Worm (Caenorhabditis elegans): Measurements from ENCODE around the gene ing-3.

ing-3 gene

ce11 chrII:13847366-13847765 lies 28.5 kb upstream of the ing-3 start:
- TF ChIP-seq madf-10 (tag; optimal IDR thresholded peaks at IDR 0.05) (no peak), madf-6 (GFP tag; IDR thresholded peaks at IDR 0.05) (no peak), madf-8 (GFP tag; conservative IDR thresholded peaks at IDR 0.05) (no peak), C17E4.6 (GFP tag; IDR thresholded peaks at IDR 0.05) (no peak), atf-7 (tag; optimal IDR thresholded peaks at IDR 0.05) (no peak), nfya-2 (GFP tag; IDR thresholded peaks at IDR 0.05) (no peak), tlf-1 (GFP tag; optimal IDR thresholded peaks at IDR 0.05) (no peak), ztf-18 (tag; optimal IDR thresholded peaks at IDR 0.05) (no peak), lsy-27 (tag; optimal IDR thresholded peaks at IDR 0.05; ENCODE audit: borderline replicate concordance, insufficient read depth) (no peak), attf-3 (GFP tag; conservative IDR thresholded peaks at IDR 0.05) (no peak), F57A8.1 (GFP tag; optimal IDR thresholded peaks at IDR 0.05) (no peak), zim-3 (tag; optimal IDR thresholded peaks at IDR 0.05) (no peak), sptf-2 (GFP tag; optimal IDR thresholded peaks at IDR 0.05) (no peak)

ce11 chrII:13852004-13852403 lies 23.8 kb upstream of the ing-3 start, which contains the start of gene F08G2.8:
F08G2.8 (plus strand) TSS chrII:13852304.
- TF ChIP-seq let-607 (tag; optimal IDR thresholded peaks at IDR 0.05) (no peak), ceh-79 (tag; optimal IDR thresholded peaks at IDR 0.05) (no peak), Y67H2A.10 (GFP tag; conservative IDR thresholded peaks at IDR 0.05) (no peak), nfya-1 (tag; optimal IDR thresholded peaks at IDR 0.05; ENCODE audit: borderline replicate concordance, insufficient read depth) (no peak), B0019.2 (GFP tag; conservative IDR thresholded peaks at IDR 0.05) (no peak), lin-26 (GFP tag; IDR thresholded peaks at IDR 0.05) (no peak), cebp-2 (GFP tag; IDR thresholded peaks at IDR 0.05) (no peak), ztf-22 (GFP tag; optimal IDR thresholded peaks at IDR 0.05) (no peak), F33H1.4 (GFP tag; IDR thresholded peaks at IDR 0.05) (no peak), ccch-3 (GFP tag; optimal IDR thresholded peaks at IDR 0.05) (no peak), D2030.7 (GFP tag; IDR thresholded peaks at IDR 0.05) (no peak), fkh-3 (tag; optimal IDR thresholded peaks at IDR 0.05) (no peak), lin-54 (GFP tag; optimal IDR thresholded peaks at IDR 0.05) (no peak)

ce11 chrII:13852532-13853199 lies 23.2 kb upstream of the ing-3 start:
- peak; percentile 65 for TF ChIP-seq B0336.3 (GFP tag; IDR thresholded peaks at IDR 0.05)
- peak; percentile 69; the same call in 1 of the 2 replicates for TF ChIP-seq nfyb-1 (GFP tag; IDR thresholded peaks at IDR 0.05)
- TF ChIP-seq lin-40 (tag; optimal IDR thresholded peaks at IDR 0.05): peak; percentile 26
- TF ChIP-seq xnd-1 (tag; optimal IDR thresholded peaks at IDR 0.05): peak; percentile 25
- peak; percentile 94 for TF ChIP-seq attf-6 (GFP tag; IDR thresholded peaks at IDR 0.05)
- TF ChIP-seq die-1 (tag; optimal IDR thresholded peaks at IDR 0.05): peak; percentile 18
- peak; percentile 84 for TF ChIP-seq snpc-4 (GFP tag; optimal IDR thresholded peaks at IDR 0.05)
- peak; percentile 54 to 97 (median 93) for TF ChIP-seq snpc-4 (tag; optimal IDR thresholded peaks at IDR 0.05)
- TF ChIP-seq ekl-4 (GFP tag; IDR thresholded peaks at IDR 0.05): peak; percentile 57; the same call in 1 of the 2 replicates
- peak; percentile 61 for TF ChIP-seq lsl-1 (GFP tag; optimal IDR thresholded peaks at IDR 0.05)
- TF ChIP-seq tbp1 (GFP tag; optimal IDR thresholded peaks at IDR 0.05): peak; percentile 63
- peak; percentile 69 for TF ChIP-seq pbrm-1 (GFP tag; IDR thresholded peaks at IDR 0.05)
- TF ChIP-seq madf-6 (GFP tag; IDR thresholded peaks at IDR 0.05): peak; percentile 47; the same call in 1 of the 2 replicates
- peak; percentile 21; the same call in 1 of the 2 replicates for TF ChIP-seq nfya-2 (GFP tag; IDR thresholded peaks at IDR 0.05)
- 0 out of 2 replicates have a peak, but pooled peaks have one; percentile 25 for TF ChIP-seq rcor-1 (GFP tag; IDR thresholded peaks at IDR 0.05)
- peak; percentile 55 for TF ChIP-seq mcd-1 (GFP tag; IDR thresholded peaks at IDR 0.05)
- peak; percentile 13 for TF ChIP-seq lin-54 (GFP tag; optimal IDR thresholded peaks at IDR 0.05)
- peak; percentile 59 for TF ChIP-seq zfh-2 (GFP tag; conservative IDR thresholded peaks at IDR 0.05)
- TF ChIP-seq snpc-1.3 (tag; optimal IDR thresholded peaks at IDR 0.05; ENCODE audit: insufficient read depth): peak; percentile 13
- TF ChIP-seq snpc-1.1 (tag; optimal IDR thresholded peaks at IDR 0.05; ENCODE audit: insufficient read depth): peak; percentile 87
- peak; percentile 70 for TF ChIP-seq F49E8.2 (tag; optimal IDR thresholded peaks at IDR 0.05; ENCODE audit: insufficient read depth)

Measured in whole organism, young adult.